Worm (Caenorhabditis elegans) whole organism, L2 larva: ENCODE results near the gene dpf-1.

Source experiments
- R02D3.7 ChIP-seq: fragments of 150-350 bp; optimal IDR thresholded peaks from 2 replicates; lab custom pipeline; 2014; ENCODE audit warnings: missing biosample characterization, missing genetic modification characterization
- ZK546.5 ChIP-seq: sonication (generic microtip); optimal IDR thresholded peaks from 2 replicates; lab custom pipeline; 2017; ENCODE audit warnings: missing biosample characterization, missing genetic modification characterization
- ceh-82 ChIP-seq: fragments of 150-350 bp; optimal IDR thresholded peaks from 2 replicates; lab custom pipeline; 2014; ENCODE audit warnings: missing biosample characterization, missing genetic modification characterization
- mbf-1 ChIP-seq: sonication (generic microtip); optimal IDR thresholded peaks from 2 replicates; lab custom pipeline; 2017; ENCODE audit warnings: missing biosample characterization, missing genetic modification characterization
- unc-39 ChIP-seq: fragments of 150-350 bp; optimal IDR thresholded peaks from 2 replicates; lab custom pipeline; 2014; ENCODE audit warnings: missing biosample characterization, missing genetic modification characterization

ce11 chrV:15492518-15492917 lies 21.4 kb downstream of the dpf-1 start, which contains the start of gene str-264:
- no peak for TF ChIP-seq ZK546.5 (tag; lab: Kevin White, UChicago)
- TF ChIP-seq mbf-1 (tag; lab: Kevin White, UChicago) = no peak
- no peak for TF ChIP-seq ceh-82 (tag; lab: Kevin White, UChicago)
- TF ChIP-seq unc-39 (tag; lab: Kevin White, UChicago) = no peak
- TF ChIP-seq R02D3.7 (tag; lab: Kevin White, UChicago) = no peak
